Worm (Caenorhabditis elegans) whole organism, L2 larva: ENCODE measurements around the gene ttr-48.

ENCODE experiments used
- ama-1 ChIP-seq: fragments of 150-350 bp; optimal IDR thresholded peaks from 2 replicates; lab custom pipeline; 2018; ENCODE audit warnings: inconsistent platforms
- ceh-16 ChIP-seq: fragments of 150-350 bp; optimal IDR thresholded peaks from 2 replicates; lab custom pipeline; 2014; ENCODE audit warnings: missing biosample characterization, missing genetic modification characterization
- elt-3 ChIP-seq: sonication (generic microtip); optimal IDR thresholded peaks from 2 replicates; lab custom pipeline; 2017; ENCODE audit warnings: missing biosample characterization, missing genetic modification characterization
- mdl-1 ChIP-seq, 2 experiments: fragments of 150-350 bp in 1 of 2; sonication (generic microtip) in 1 of 2; optimal IDR thresholded peaks; 2 replicates each; lab custom pipeline; 2017; ENCODE audit warnings: missing biosample characterization in 2 of 2, missing genetic modification characterization in 2 of 2
- nhr-6 ChIP-seq: fragments of 150-350 bp; optimal IDR thresholded peaks from 2 replicates; lab custom pipeline; 2014; ENCODE audit warnings: missing biosample characterization, missing genetic modification characterization
- sem-4 ChIP-seq: fragments of 150-350 bp; optimal IDR thresholded peaks from 2 replicates; lab custom pipeline; 2014; ENCODE audit warnings: missing biosample characterization, missing genetic modification reagents, missing genetic modification characterization
- sma-9 ChIP-seq, 2 experiments: fragments of 150-350 bp in 1 of 2; sonication (generic microtip) in 1 of 2; optimal IDR thresholded peaks; 2 replicates each; lab custom pipeline; 2014 to 2016; ENCODE audit warnings: missing genetic modification characterization in 2 of 2, mild to moderate bottlenecking in 1 of 2, missing biosample characterization in 1 of 2, missing compliant biosample characterization in 1 of 2, missing genetic modification reagents in 1 of 2, moderate library complexity in 1 of 2
- snpc-4 ChIP-seq: fragments of 150-350 bp; optimal IDR thresholded peaks from 2 replicates; lab custom pipeline; 2014; ENCODE audit warnings: missing biosample characterization, missing genetic modification characterization
- unc-39 ChIP-seq: fragments of 150-350 bp; optimal IDR thresholded peaks from 2 replicates; lab custom pipeline; 2014; ENCODE audit warnings: missing biosample characterization, missing genetic modification characterization
- unc-62 ChIP-seq: fragments of 150-350 bp; optimal IDR thresholded peaks from 2 replicates; lab custom pipeline; 2014; ENCODE audit warnings: missing biosample characterization, missing genetic modification reagents, missing genetic modification characterization

DNA sequence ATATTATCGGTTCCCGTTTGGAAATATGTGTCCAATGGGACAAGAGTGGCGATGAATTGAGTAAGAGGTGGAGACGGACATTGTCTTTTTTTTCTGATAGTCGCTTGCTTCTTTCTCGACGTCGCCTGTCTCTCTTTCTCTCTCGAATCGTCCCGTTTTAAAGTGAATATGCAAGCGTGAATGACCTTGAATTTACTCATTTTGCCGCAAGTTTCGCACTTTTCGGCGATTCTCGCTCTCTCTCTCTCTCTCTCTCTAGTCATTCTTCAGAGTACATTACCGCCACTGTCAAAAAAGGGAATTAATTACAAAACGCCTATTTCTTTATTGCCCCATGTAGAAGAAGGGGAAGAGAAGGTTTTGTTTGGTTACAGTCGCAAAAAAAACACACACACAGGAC is 25.5 kb upstream of the ttr-48 start:
- TF ChIP-seq unc-39 (tag; lab: Kevin White, UChicago) (no peak), elt-3 (tag; lab: Kevin White, UChicago) (no peak), unc-62 (GFP tag; lab: Kevin White, UChicago) (no peak), sem-4 (tag; lab: Kevin White, UChicago) (no peak), nhr-6 (tag; lab: Kevin White, UChicago) (no peak), sma-9 (GFP tag; optimal IDR thresholded peaks at IDR 0.05; lab: Kevin White, UChicago) (no peak), sma-9 (tag; optimal IDR thresholded peaks at IDR 0.05; lab: Kevin White, UChicago) (no peak), ama-1 (lab: Kevin White, UChicago) (no peak), mdl-1 (tag; optimal IDR thresholded peaks at IDR 0.05; lab: Kevin White, UChicago) (no peak), ceh-16 (tag; lab: Kevin White, UChicago) (no peak), snpc-4 (tag; lab: Kevin White, UChicago) (no peak)
